Fruit fly (Drosophila melanogaster) whole organism, wandering third instar larva: ENCODE results near the gene mud.
A peak's percentile ranks its signal among the peaks of the same experiment; 100 is the strongest.

ENCODE experiments used
- CG32264 ChIP-seq: fragments of 200-800 bp; sonication (Bioruptor generic); optimal IDR thresholded peaks from 2 replicates; lab custom pipeline; 2016; ENCODE audit warnings: missing biosample characterization, missing genetic modification characterization
- N ChIP-seq: fragments of >200 bp; optimal IDR thresholded peaks from 2 replicates; lab custom pipeline; 2018; ENCODE audit warnings: missing biosample characterization, missing external identifiers, missing genetic modification characterization
- h ChIP-seq: fragments of 200-800 bp; sonication (Bioruptor generic); optimal IDR thresholded peaks from 3 replicates; lab custom pipeline; 2016; ENCODE audit warnings: missing biosample characterization, mild to moderate bottlenecking, missing genetic modification characterization
- pan ChIP-seq: fragments of >200 bp; optimal IDR thresholded peaks from 2 replicates; lab custom pipeline; 2017
- psq ChIP-seq: fragments of 200-800 bp; sonication (Bioruptor generic); optimal IDR thresholded peaks from 3 replicates; lab custom pipeline; 2017; ENCODE audit warnings: missing biosample characterization, mild to moderate bottlenecking, missing genetic modification characterization, moderate library complexity

DNA sequence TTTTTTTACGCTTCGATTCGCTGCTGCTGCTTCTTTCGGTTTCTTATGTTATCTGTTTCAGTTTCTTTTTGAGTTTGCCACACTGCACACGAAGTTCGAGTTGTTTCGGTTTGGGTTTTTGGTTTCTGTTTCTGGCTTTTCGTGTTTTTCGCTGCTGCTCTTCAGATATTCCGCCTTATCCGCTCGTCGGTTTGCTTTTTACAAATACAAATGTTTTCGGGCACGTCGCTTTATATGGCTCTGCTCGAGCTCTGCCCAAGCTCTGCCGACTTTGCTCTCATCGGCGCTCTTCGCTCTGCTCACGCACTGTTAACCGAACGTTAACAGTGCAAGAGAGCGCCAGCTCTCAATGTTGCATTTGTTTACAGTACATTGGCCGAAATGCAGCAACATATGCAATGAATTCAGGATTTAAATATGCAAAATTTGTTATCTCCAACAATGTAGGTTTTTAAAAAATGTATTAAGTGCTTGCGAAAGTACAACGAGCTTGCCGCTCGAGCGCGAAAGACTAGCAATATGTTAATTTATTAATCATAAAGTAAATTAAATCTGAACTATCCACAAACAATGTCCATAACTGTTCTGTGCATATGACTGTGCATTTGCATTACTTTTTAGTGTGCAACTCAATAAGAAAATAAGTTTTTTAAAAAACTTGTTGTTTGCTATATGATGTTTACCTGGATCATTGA is 36.1 kb upstream of the mud start:
- TF ChIP-seq psq (GFP tag; lab: Kevin White, UChicago) (peak; percentile 55), pan (lab: Kevin White, UChicago) (no peak), N (GFP tag; lab: Kevin White, UChicago) (no peak), CG32264 (GFP tag; lab: Kevin White, UChicago) (no peak), h (GFP tag; lab: Kevin White, UChicago) (peak; percentile 2)
